Fruit fly (Drosophila melanogaster): Measurements from ENCODE around the gene crn.

crn gene

dm6 chrX:2270557-2270930, 20.8 kb upstream of the crn start, which contains the start of gene CG2924 (continued):
- TF ChIP-seq Ada2b (GFP tag; IDR thresholded peaks at IDR 0.05) (no peak), CG6683 (GFP tag; optimal IDR thresholded peaks at IDR 0.05) (peak; percentile 15), CG6689 (GFP tag; IDR thresholded peaks at IDR 0.05) (no peak), CG32532 (GFP tag; IDR thresholded peaks at IDR 0.05) (peak; percentile 72), CG32772 (GFP tag; IDR thresholded peaks at IDR 0.05) (0 out of 2 replicates have a peak, but pooled peaks have one; percentile 24), CG31224 (GFP tag; IDR thresholded peaks at IDR 0.05) (peak; percentile 30; the same call in 1 of the 2 replicates), Hr51 (GFP tag; optimal IDR thresholded peaks at IDR 0.05) (peak; percentile 2 to 63), CG17568 (GFP tag; optimal IDR thresholded peaks at IDR 0.05) (no peak), Rfx (GFP tag; IDR thresholded peaks at IDR 0.05) (peak; percentile 87), unpg (GFP tag; optimal IDR thresholded peaks at IDR 0.05) (no peak), crc (GFP tag; optimal IDR thresholded peaks at IDR 0.05) (peak; percentile 22), insv (GFP tag; optimal IDR thresholded peaks at IDR 0.05) (peak in 1 of 2 experiments; percentile 9), CG17612 (GFP tag; IDR thresholded peaks at IDR 0.05) (peak; percentile 38; the same call in 1 of the 2 replicates), CG4282 (GFP tag; optimal IDR thresholded peaks at IDR 0.05) (peak; percentile 33), HHEX (GFP tag; optimal IDR thresholded peaks at IDR 0.05) (no peak), CG15269 (tag; optimal IDR thresholded peaks at IDR 0.05) (peak; percentile 8), CG2116 (GFP tag; optimal IDR thresholded peaks at IDR 0.05) (peak; percentile 87), ab (GFP tag; optimal IDR thresholded peaks at IDR 0.05) (peak; percentile 56), CG10543 (GFP tag; optimal IDR thresholded peaks at IDR 0.05) (peak; percentile 18), Sox102F (GFP tag; optimal IDR thresholded peaks at IDR 0.05) (no peak), mld (GFP tag; IDR thresholded peaks at IDR 0.05; ENCODE audit: partially characterized antibody) (peak; percentile 99), nerfin-1 (tag; optimal IDR thresholded peaks at IDR 0.05) (peak; percentile 34), CG12391 (tag; optimal IDR thresholded peaks at IDR 0.05) (peak; percentile 66), CG1024 (GFP tag; IDR thresholded peaks at IDR 0.05) (peak; percentile 50; the same call in 1 of the 2 replicates), tx (GFP tag; optimal IDR thresholded peaks at IDR 0.05) (peak; percentile 28), CG10654 (GFP tag; optimal IDR thresholded peaks at IDR 0.05) (peak; percentile 29), exex (tag; optimal IDR thresholded peaks at IDR 0.05) (peak; percentile 54), scrt (GFP tag; optimal IDR thresholded peaks at IDR 0.05) (no peak), Dek (tag; optimal IDR thresholded peaks at IDR 0.05) (peak; percentile 61), ci (GFP tag; IDR thresholded peaks at IDR 0.05) (peak; percentile 57; the same call in 2 of the 3 replicates)

dm6 chrX:2269822-2270556, 20.2 kb upstream of the crn start:
- TF ChIP-seq CG12299 (tag; optimal IDR thresholded peaks at IDR 0.05) (no peak), Hr3 (GFP tag; optimal IDR thresholded peaks at IDR 0.05) (no peak), az2 (GFP tag; optimal IDR thresholded peaks at IDR 0.05) (no peak), CG17568 (GFP tag; optimal IDR thresholded peaks at IDR 0.05) (no peak), D (optimal IDR thresholded peaks at IDR 0.05) (no peak), D (GFP tag; optimal IDR thresholded peaks at IDR 0.05) (peak; percentile 32), Oli (tag; optimal IDR thresholded peaks at IDR 0.05) (no peak), her (GFP tag; optimal IDR thresholded peaks at IDR 0.05) (no peak), row (GFP tag; IDR thresholded peaks at IDR 0.05) (peak; percentile 17; the same call in 1 of the 3 replicates), CG1529 (GFP tag; optimal IDR thresholded peaks at IDR 0.05) (peak; percentile 14), stwl (tag; optimal IDR thresholded peaks at IDR 0.05) (no peak), lov (optimal IDR thresholded peaks at IDR 0.05) (no peak), lov (GFP tag; IDR thresholded peaks at IDR 0.05) (no peak), luna (GFP tag; optimal IDR thresholded peaks at IDR 0.05) (no peak), fd64A (GFP tag; optimal IDR thresholded peaks at IDR 0.05) (no peak), tap (tag; optimal IDR thresholded peaks at IDR 0.05) (no peak), bab2 (GFP tag; optimal IDR thresholded peaks at IDR 0.05) (no peak), ato (GFP tag; IDR thresholded peaks at IDR 0.05; ENCODE audit: partially characterized antibody) (no peak), Pdp1 (GFP tag; optimal IDR thresholded peaks at IDR 0.05) (peak in 1 of 2 experiments; percentile 59), scrt (GFP tag; optimal IDR thresholded peaks at IDR 0.05) (no peak), CG4820 (GFP tag; optimal IDR thresholded peaks at IDR 0.05) (no peak), shn (GFP tag; optimal IDR thresholded peaks at IDR 0.05) (no peak)
